Fruit fly (Drosophila melanogaster) whole organism, embryonic: ENCODE data around the gene Gale.

Experiments used
- CG1832 ChIP-seq: fragments of 200-800 bp; sonication (Bioruptor generic); optimal IDR thresholded peaks from 2 replicates; lab custom pipeline; 2017; ENCODE audit warnings: missing biosample characterization, mild to moderate bottlenecking, missing genetic modification characterization, inconsistent platforms
- HLH54F ChIP-seq: fragments of 200-800 bp; sonication (Bioruptor generic); optimal IDR thresholded peaks from 3 replicates; lab custom pipeline; 2016; ENCODE audit warnings: missing biosample characterization, missing genetic modification characterization
- NK7.1 ChIP-seq: fragments of 200-800 bp; sonication (Bioruptor generic); optimal IDR thresholded peaks from 3 replicates; lab custom pipeline; 2016; ENCODE audit warnings: missing biosample characterization, missing genetic modification characterization

- TF ChIP-seq NK7.1 (GFP tag; lab: Kevin White, UChicago) (no peak), CG1832 (GFP tag; lab: Kevin White, UChicago) (no peak), HLH54F (GFP tag; lab: Kevin White, UChicago) (no peak)
These were observed 6.0 kb upstream of the Gale start for dm6 chr3L:642146-642864.
